Fruit fly (Drosophila melanogaster) whole organism: ENCODE data around the gene CG43052.

Experiments used
- CG8478 ChIP-seq: fragments of >200 bp; optimal IDR thresholded peaks from 2 replicates; lab custom pipeline; 2018; ENCODE audit warnings: inconsistent platforms
- EcR ChIP-seq, 2 experiments: fragments of >200 bp; optimal IDR thresholded peaks; 2 replicates each; lab custom pipeline; 2017; ENCODE audit warnings: missing biosample characterization in 2 of 2, missing genetic modification characterization in 2 of 2, missing genetic modification reagents in 2 of 2
- psq ChIP-seq: fragments of >200 bp; optimal IDR thresholded peaks from 2 replicates; lab custom pipeline; 2017

DNA sequence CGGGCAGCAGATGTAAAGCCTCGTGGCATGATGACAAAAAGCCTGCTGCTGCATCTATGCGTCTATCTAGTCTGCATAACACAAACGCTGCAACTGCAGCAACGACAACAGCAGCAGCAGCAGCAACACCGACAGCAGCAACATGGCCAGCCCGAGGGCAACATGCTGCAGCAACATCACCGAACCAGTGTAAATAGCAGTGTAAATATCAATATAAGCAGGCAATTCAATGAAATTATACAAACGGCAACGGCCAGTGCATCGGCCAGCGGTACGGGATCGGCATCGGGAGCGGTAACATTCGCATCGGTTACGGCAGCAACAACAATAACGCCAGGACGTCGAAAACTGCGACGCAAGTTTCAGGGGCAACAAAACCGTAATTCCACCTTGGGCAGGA is 43.6 kb upstream of the CG43052 start:
- TF ChIP-seq psq (lab: Kevin White, UChicago) (no peak), CG8478 (no peak), EcR (GFP tag; optimal IDR thresholded peaks at IDR 0.05; lab: Kevin White, UChicago) (no peak)
